Worm (Caenorhabditis elegans) whole organism, young adult: ENCODE data around the gene F53E4.1.

Experiments
- B0019.2 ChIP-seq: fragments of 200-800 bp; sonication (Bioruptor generic); conservative IDR thresholded peaks from 2 replicates; pipeline ENCODE4 v1.3.6; 2022; ENCODE audit warnings: missing genetic modification reagents, missing genetic modification characterization, missing compliant biosample characterization
- B0261.1 ChIP-seq: sonication (generic microtip); optimal IDR thresholded peaks from 2 replicates; lab custom pipeline; 2016; ENCODE audit warnings: mild to moderate bottlenecking, missing genetic modification characterization, moderate library complexity, missing compliant biosample characterization
- C17E4.6 ChIP-seq: fragments of 200-800 bp; sonication (Bioruptor generic); IDR thresholded peaks from 2 replicates; pipeline ENCODE4 v1.3.6; 2022; ENCODE audit warnings: missing genetic modification reagents, missing genetic modification characterization, missing compliant biosample characterization
- F37B4.10 ChIP-seq: fragments of 200-800 bp; sonication (Bioruptor generic); IDR thresholded peaks from 2 replicates; pipeline ENCODE4 v1.3.6; 2022; ENCODE audit warnings: missing genetic modification characterization, missing compliant biosample characterization
- T26A5.8 ChIP-seq: sonication (generic microtip); optimal IDR thresholded peaks from 2 replicates; lab custom pipeline; 2016; ENCODE audit warnings: missing genetic modification characterization, missing compliant biosample characterization
- Y53G8AR.9 ChIP-seq: fragments of 200-800 bp; sonication (Bioruptor generic); conservative IDR thresholded peaks from 2 replicates; pipeline ENCODE4 v1.3.6; 2022; ENCODE audit warnings: missing genetic modification reagents, missing genetic modification characterization, missing compliant biosample characterization
- Y95B8A.8 ChIP-seq: fragments of 200-800 bp; sonication (Bioruptor generic); IDR thresholded peaks from 2 replicates; pipeline ENCODE4 v1.3.6; 2022; ENCODE audit warnings: missing genetic modification reagents, missing genetic modification characterization, missing compliant biosample characterization
- ZK185.1 ChIP-seq: sonication (generic microtip); optimal IDR thresholded peaks from 2 replicates; lab custom pipeline; 2016; ENCODE audit warnings: mild to moderate bottlenecking, missing genetic modification characterization, missing compliant biosample characterization; ENCODE audit not compliant: poor library complexity, severe bottlenecking
- attf-3 ChIP-seq: fragments of 200-800 bp; sonication (Bioruptor generic); conservative IDR thresholded peaks from 2 replicates; pipeline ENCODE4 v1.3.6; 2022; ENCODE audit warnings: missing genetic modification reagents, missing genetic modification characterization, missing compliant biosample characterization
- bed-1 ChIP-seq: fragments of 200-800 bp; sonication (Bioruptor generic); IDR thresholded peaks from 2 replicates; pipeline ENCODE4 v1.3.6; 2022; ENCODE audit warnings: missing genetic modification reagents, missing genetic modification characterization, missing compliant biosample characterization
- ceh-100 ChIP-seq: fragments of 200-800 bp; sonication (Bioruptor generic); IDR thresholded peaks from 2 replicates; pipeline ENCODE4 v1.3.6; 2022; ENCODE audit warnings: missing genetic modification reagents, missing genetic modification characterization, missing compliant biosample characterization
- ceh-40 ChIP-seq: fragments of 200-800 bp; sonication (Bioruptor generic); IDR thresholded peaks from 2 replicates; pipeline ENCODE4 v1.3.6; 2022; ENCODE audit warnings: missing genetic modification characterization, missing compliant biosample characterization
- chd-7 ChIP-seq: sonication (generic microtip); optimal IDR thresholded peaks from 2 replicates; lab custom pipeline; 2016; ENCODE audit warnings: mild to moderate bottlenecking, missing genetic modification characterization, moderate library complexity, missing compliant biosample characterization
- dpff-1 ChIP-seq: sonication (generic microtip); optimal IDR thresholded peaks from 2 replicates; lab custom pipeline; 2017; ENCODE audit warnings: mild to moderate bottlenecking, missing genetic modification characterization, missing compliant biosample characterization
- efl-1 ChIP-seq: fragments of 150-350 bp; optimal IDR thresholded peaks from 2 replicates; lab custom pipeline; 2014; ENCODE audit warnings: missing biosample characterization, missing genetic modification reagents, missing genetic modification characterization
- ets-4 ChIP-seq: fragments of 200-800 bp; sonication (Bioruptor generic); optimal IDR thresholded peaks from 2 replicates; lab custom pipeline; 2018; ENCODE audit warnings: mild to moderate bottlenecking, missing genetic modification characterization, missing compliant biosample characterization
- hlh-12 ChIP-seq: sonication (generic microtip); optimal IDR thresholded peaks from 2 replicates; lab custom pipeline; 2016; ENCODE audit warnings: missing genetic modification characterization, missing compliant biosample characterization
- hlh-26 ChIP-seq: fragments of 200-800 bp; sonication (Bioruptor generic); conservative IDR thresholded peaks from 2 replicates; pipeline ENCODE4 v1.3.6; 2022; ENCODE audit warnings: missing genetic modification reagents, missing genetic modification characterization, missing compliant biosample characterization
- hmg-1.2 ChIP-seq: fragments of 200-800 bp; sonication (Bioruptor generic); IDR thresholded peaks from 2 replicates; pipeline ENCODE4 v1.3.6; 2022; ENCODE audit warnings: missing genetic modification reagents, missing genetic modification characterization, missing compliant biosample characterization
- hmg-20 ChIP-seq: fragments of 200-800 bp; sonication (Bioruptor generic); IDR thresholded peaks from 2 replicates; pipeline ENCODE4 v1.3.6; 2022; ENCODE audit warnings: missing genetic modification reagents, missing genetic modification characterization, missing compliant biosample characterization
- hrde-1 ChIP-seq: sonication (generic microtip); optimal IDR thresholded peaks from 2 replicates; lab custom pipeline; 2016; ENCODE audit warnings: missing genetic modification characterization, mild to moderate bottlenecking, missing compliant biosample characterization, moderate library complexity, missing genotype, missing genetic modification reagents, borderline replicate concordance
- hsf-1 ChIP-seq: fragments of 200-800 bp; sonication (Bioruptor generic); IDR thresholded peaks from 2 replicates; pipeline ENCODE4 v1.3.6; 2022; ENCODE audit warnings: missing genetic modification reagents, missing genetic modification characterization, missing compliant biosample characterization
- lin-35 ChIP-seq, 3 experiments: fragments of 150-350 bp in 2 of 3; sonication (generic microtip) in 1 of 3; optimal IDR thresholded peaks; 2 replicates each; lab custom pipeline; 2014 to 2018; ENCODE audit warnings: missing biosample characterization in 3 of 3, missing genetic modification characterization in 3 of 3, missing genetic modification reagents in 3 of 3
- lin-54 ChIP-seq: fragments of 200-800 bp; sonication (Bioruptor generic); optimal IDR thresholded peaks from 2 replicates; lab custom pipeline; 2018; ENCODE audit warnings: mild to moderate bottlenecking, missing genetic modification characterization, missing compliant biosample characterization
- madf-6 ChIP-seq: fragments of 200-800 bp; sonication (Bioruptor generic); IDR thresholded peaks from 2 replicates; pipeline ENCODE4 v1.3.6; 2022; ENCODE audit warnings: missing genetic modification reagents, missing genetic modification characterization, missing compliant biosample characterization
- mes-4 ChIP-seq: sonication (generic microtip); optimal IDR thresholded peaks from 2 replicates; lab custom pipeline; 2016; ENCODE audit warnings: missing genotype, missing genetic modification characterization, missing compliant biosample characterization
- nfya-2 ChIP-seq: fragments of 200-800 bp; sonication (Bioruptor generic); IDR thresholded peaks from 2 replicates; pipeline ENCODE4 v1.3.6; 2022; ENCODE audit warnings: missing genetic modification reagents, missing genetic modification characterization, missing compliant biosample characterization
- nhr-120 ChIP-seq: fragments of 200-800 bp; sonication (Bioruptor generic); IDR thresholded peaks from 2 replicates; pipeline ENCODE4 v1.3.6; 2022; ENCODE audit warnings: missing genetic modification characterization, missing compliant biosample characterization
- pbrm-1 ChIP-seq: fragments of 200-800 bp; sonication (Bioruptor generic); IDR thresholded peaks from 2 replicates; pipeline ENCODE4 v1.3.6; 2022; ENCODE audit warnings: missing genetic modification reagents, missing genetic modification characterization, missing compliant biosample characterization
- pha-4 ChIP-seq: fragments of 150-350 bp; sonication (generic microtip); optimal IDR thresholded peaks from 2 replicates; lab custom pipeline; 2014; ENCODE audit warnings: missing biosample characterization, missing genetic modification reagents, missing genetic modification characterization
- repo-1 ChIP-seq: sonication (generic microtip); optimal IDR thresholded peaks from 2 replicates; lab custom pipeline; 2017; ENCODE audit warnings: mild to moderate bottlenecking, missing genetic modification characterization, missing compliant biosample characterization
- sea-2 ChIP-seq: fragments of 200-800 bp; sonication (Bioruptor generic); IDR thresholded peaks from 2 replicates; pipeline ENCODE4 v1.3.6; 2022; ENCODE audit warnings: missing genetic modification characterization, missing compliant biosample characterization
- tbp1 ChIP-seq: fragments of 200-800 bp; sonication (Bioruptor generic); optimal IDR thresholded peaks from 2 replicates; lab custom pipeline; 2018; ENCODE audit warnings: mild to moderate bottlenecking, missing genetic modification characterization, missing compliant biosample characterization
- zfh-2 ChIP-seq: fragments of 200-800 bp; sonication (Bioruptor generic); conservative IDR thresholded peaks from 2 replicates; pipeline ENCODE4 v1.3.6; 2022; ENCODE audit warnings: missing genetic modification reagents, missing genetic modification characterization, missing compliant biosample characterization
- zim-3 ChIP-seq: sonication (generic microtip); optimal IDR thresholded peaks from 2 replicates; lab custom pipeline; 2017; ENCODE audit warnings: mild to moderate bottlenecking, missing genetic modification characterization, moderate library complexity, missing compliant biosample characterization
- ztf-22 ChIP-seq: fragments of 200-800 bp; sonication (Bioruptor generic); optimal IDR thresholded peaks from 2 replicates; lab custom pipeline; 2018; ENCODE audit warnings: mild to moderate bottlenecking, missing genetic modification characterization, moderate library complexity, missing compliant biosample characterization

Gene F53E4.1

DNA sequence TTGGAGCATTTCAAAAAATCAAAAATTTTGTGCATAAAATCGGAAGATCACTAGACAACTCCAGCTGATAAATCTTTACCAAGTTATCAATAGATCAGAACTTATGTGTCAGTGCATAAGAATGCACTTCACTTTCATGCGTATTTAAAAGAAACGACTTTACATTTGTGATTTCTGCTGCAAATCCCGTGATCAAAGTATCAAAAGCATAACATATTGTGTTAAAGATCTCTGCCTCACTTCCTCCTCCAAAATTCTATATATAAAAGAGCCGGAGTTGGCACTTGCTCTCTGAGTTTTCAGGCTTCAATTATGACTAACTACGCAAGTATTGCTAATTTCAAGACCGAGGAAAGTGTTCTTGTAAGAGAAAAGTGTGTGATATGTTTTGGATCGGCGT, 25.6 kb upstream of the F53E4.1 start, which contains the start of gene nhr-198:
Gene nhr-198 (plus strand): TSS at position 313 of the 400 bp plus-strand sequence.
- TF ChIP-seq pbrm-1 (GFP tag; lab: Robert Waterston, UW): no peak
- TF ChIP-seq hmg-1.2 (GFP tag; lab: Robert Waterston, UW): no peak
- TF ChIP-seq B0019.2 (GFP tag; lab: Robert Waterston, UW): no peak
- TF ChIP-seq ceh-40 (GFP tag; lab: Robert Waterston, UW): no peak
- no peak for TF ChIP-seq hrde-1 (tag; lab: Kevin White, UChicago)

- no peak for TF ChIP-seq ets-4 (GFP tag; lab: Kevin White, UChicago)
- no peak for TF ChIP-seq efl-1 (GFP tag; lab: Kevin White, UChicago)
- TF ChIP-seq sea-2 (GFP tag; lab: Robert Waterston, UW): no peak
- no peak for TF ChIP-seq zfh-2 (GFP tag; lab: Robert Waterston, UW)
- TF ChIP-seq nhr-120: no peak
- no peak for TF ChIP-seq pha-4
Measured at ce11 chrV:15689952-15690351, 21.9 kb upstream of the F53E4.1 start, which contains the start of gene nhr-268. nhr-268 (plus strand) TSS chrV:15690252.

DNA sequence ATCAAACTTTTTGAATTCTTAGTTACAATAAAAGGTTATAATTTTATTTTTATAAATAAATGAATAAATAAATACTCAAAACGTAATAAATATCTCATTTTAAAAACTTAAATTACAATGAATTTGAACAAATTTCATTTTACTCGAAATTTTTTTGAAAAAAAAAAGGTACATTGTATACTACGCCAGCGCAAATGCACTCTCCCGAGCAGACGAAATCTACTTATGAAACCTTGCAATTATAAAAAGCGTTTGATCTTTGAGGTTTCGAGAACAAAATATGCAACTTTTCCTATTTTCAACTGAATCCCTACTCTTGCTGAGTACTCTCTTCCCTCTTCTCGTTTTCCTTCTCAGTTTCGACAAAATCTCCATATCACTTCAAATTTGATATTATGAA, 19.6 kb upstream of the F53E4.1 start, which contains the start of gene nhr-197:
Gene nhr-197 (plus strand): TSS at position 301 of the 400 bp plus-strand sequence.
- no peak for TF ChIP-seq T26A5.8 (tag; lab: Kevin White, UChicago)
- TF ChIP-seq madf-6 (GFP tag; lab: Robert Waterston, UW): no peak
- no peak for TF ChIP-seq tbp1 (GFP tag; lab: Kevin White, UChicago)
- TF ChIP-seq hsf-1: no peak
- no peak for TF ChIP-seq dpff-1 (tag; lab: Kevin White, UChicago)
- TF ChIP-seq B0019.2 (GFP tag; lab: Robert Waterston, UW): no peak
- no peak for TF ChIP-seq attf-3 (GFP tag; lab: Robert Waterston, UW)
- no peak for TF ChIP-seq hmg-1.2 (GFP tag; lab: Robert Waterston, UW)
- TF ChIP-seq nfya-2: no peak
- TF ChIP-seq Y95B8A.8 (GFP tag; lab: Robert Waterston, UW): no peak
- TF ChIP-seq hlh-12 (tag; lab: Kevin White, UChicago): no peak
- no peak for TF ChIP-seq ceh-100 (GFP tag; lab: Robert Waterston, UW)
- TF ChIP-seq repo-1 (tag; lab: Kevin White, UChicago): no peak
- TF ChIP-seq ets-4 (GFP tag; lab: Kevin White, UChicago): no peak
- TF ChIP-seq lin-35 (GFP tag; optimal IDR thresholded peaks at IDR 0.05; lab: Kevin White, UChicago): no peak
- TF ChIP-seq hmg-20 (GFP tag; lab: Robert Waterston, UW): no peak
- TF ChIP-seq B0261.1 (tag; lab: Kevin White, UChicago): no peak
- TF ChIP-seq F37B4.10: no peak
- TF ChIP-seq zim-3 (tag; lab: Kevin White, UChicago): no peak
- TF ChIP-seq, all 124 proteins: peak for 0

DNA sequence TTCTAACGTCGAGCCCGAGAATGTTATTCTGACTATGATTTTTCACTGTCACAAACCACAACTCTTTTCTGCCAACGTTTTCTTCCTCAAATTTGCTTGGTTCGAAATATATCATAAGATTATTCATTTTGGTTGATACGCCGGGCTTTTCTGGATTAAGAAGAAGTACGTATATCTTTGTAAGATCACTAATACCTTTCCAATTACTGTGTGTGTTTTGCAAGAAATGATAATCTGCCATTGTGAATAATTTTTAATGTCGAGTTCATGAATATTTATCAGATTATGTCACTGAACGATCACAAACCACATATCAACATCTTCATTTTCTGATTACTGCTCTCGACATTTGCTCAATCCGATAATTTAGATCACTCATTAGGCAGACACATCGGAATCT, 17.5 kb upstream of the F53E4.1 start, which contains the start of gene nhr-196:
Gene nhr-196 (plus strand): TSS at position 118 of the 400 bp plus-strand sequence.
- TF ChIP-seq mes-4 (tag; lab: Kevin White, UChicago) (no peak), zfh-2 (GFP tag; lab: Robert Waterston, UW) (no peak), lin-54 (no peak), ZK185.1 (tag; lab: Kevin White, UChicago) (no peak), chd-7 (tag; lab: Kevin White, UChicago) (no peak), hrde-1 (tag; lab: Kevin White, UChicago) (no peak), ztf-22 (GFP tag; lab: Kevin White, UChicago) (no peak), Y53G8AR.9 (no peak), attf-3 (GFP tag; lab: Robert Waterston, UW) (no peak), hlh-26 (GFP tag; lab: Robert Waterston, UW) (no peak), bed-1 (GFP tag; lab: Robert Waterston, UW) (no peak), C17E4.6 (GFP tag; lab: Robert Waterston, UW) (no peak), efl-1 (GFP tag; lab: Kevin White, UChicago) (no peak)
